Worm (Caenorhabditis elegans): Measurements from ENCODE around the gene shc-2.

DNA sequence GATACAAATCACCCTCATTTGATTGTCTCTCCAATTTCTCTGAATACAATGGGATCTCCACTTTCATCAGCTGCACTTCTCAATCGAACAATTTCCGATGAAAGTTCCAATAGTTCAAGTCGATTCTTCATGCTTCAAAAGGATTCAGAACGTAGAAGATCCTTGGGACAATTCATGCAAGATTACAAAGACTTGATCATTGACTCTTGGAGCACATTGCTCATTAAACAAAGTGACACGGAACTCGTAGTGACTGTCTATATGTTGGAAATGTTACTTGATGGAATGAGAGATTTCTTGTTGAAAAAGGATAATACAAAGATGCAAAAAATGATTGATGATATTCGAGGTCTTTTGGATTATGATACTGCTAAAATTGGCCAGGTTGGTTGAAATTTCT is 59.0 kb downstream of the shc-2 start:
- TF ChIP-seq efl-3 (GFP tag; optimal IDR thresholded peaks at IDR 0.05) (no peak), lsy-2 (tag; optimal IDR thresholded peaks at IDR 0.05) (no peak), nhr-12 (tag; optimal IDR thresholded peaks at IDR 0.05) (no peak)
